Fruit fly (Drosophila melanogaster) Kc167 (cell line): ENCODE data around the gene cic.

Experiments
- Myc ChIP-seq: fragments of >200 bp; optimal IDR thresholded peaks from 2 replicates; lab custom pipeline; 2017; ENCODE audit warnings: missing external identifiers
- Sin3A ChIP-seq: fragments of >200 bp; optimal IDR thresholded peaks from 2 replicates; lab custom pipeline; 2018; ENCODE audit warnings: missing external identifiers
- h ChIP-seq: fragments of >200 bp; optimal IDR thresholded peaks from 3 replicates; lab custom pipeline; 2018; ENCODE audit warnings: missing external identifiers
- insv ChIP-seq: fragments of >200 bp; optimal IDR thresholded peaks from 3 replicates; lab custom pipeline; 2018; ENCODE audit warnings: missing external identifiers
- psq ChIP-seq: fragments of >200 bp; optimal IDR thresholded peaks from 2 replicates; lab custom pipeline; 2017; ENCODE audit warnings: missing external identifiers
- ttk ChIP-seq: sonication (Bioruptor generic); optimal IDR thresholded peaks from 2 replicates; lab custom pipeline; 2017; ENCODE audit warnings: missing external identifiers

DNA sequence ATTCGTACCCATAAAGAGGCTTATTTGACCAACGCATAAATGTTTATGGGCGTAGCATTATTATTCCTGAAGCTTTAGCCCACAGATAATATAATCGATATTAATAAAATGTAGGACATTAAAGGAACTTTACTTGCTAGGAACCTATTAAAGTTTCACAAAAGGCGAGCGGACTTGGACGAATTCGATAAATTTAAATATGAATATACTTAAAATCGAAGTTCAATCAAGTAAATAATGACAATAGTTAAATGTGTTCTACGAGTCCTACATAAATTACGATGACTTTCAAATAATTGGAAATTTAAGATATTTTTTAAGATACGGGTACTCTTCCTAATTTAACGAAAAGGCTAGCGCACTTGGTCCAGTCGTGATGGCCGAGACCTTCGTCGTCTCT, 39.0 kb downstream of the cic start:
- no peak for TF ChIP-seq ttk (lab: Kevin White, UChicago)
- no peak for TF ChIP-seq insv
- TF ChIP-seq Myc: no peak
- no peak for TF ChIP-seq psq (lab: Kevin White, UChicago)
- no peak for TF ChIP-seq h (lab: Kevin White, UChicago)
- TF ChIP-seq Sin3A (lab: Kevin White, UChicago): no peak
